Worm (Caenorhabditis elegans): ENCODE results near the gene mpz-5.

mpz-5 gene

ce11 chrIV:10388263-10388662 lies 14.6 kb upstream of the mpz-5 start, which contains the start of gene R10H10.3:
R10H10.3 (plus strand) TSS chrIV:10388505.
- TF ChIP-seq R02D3.7 (tag; optimal IDR thresholded peaks at IDR 0.05) (no peak), pqm-1 (tag; optimal IDR thresholded peaks at IDR 0.05) (peak; percentile 78), elt-2 (tag; optimal IDR thresholded peaks at IDR 0.05) (peak; percentile 85)

ce11 chrIV:10387113-10387512 lies 13.5 kb upstream of the mpz-5 start, which contains the start of gene nfu-1:
nfu-1 (plus strand) TSS chrIV:10387413.
- no peak for TF ChIP-seq elt-1 (tag; optimal IDR thresholded peaks at IDR 0.05)

- TF ChIP-seq pha-4 (tag; optimal IDR thresholded peaks at IDR 0.05) (no peak), elt-1 (tag; optimal IDR thresholded peaks at IDR 0.05) (no peak)
Measured at ce11 chrIV:10382894-10383293, 9.3 kb upstream of the mpz-5 start.

ce11 chrIV:10381035-10381434 lies 7.4 kb upstream of the mpz-5 start:
- no peak for TF ChIP-seq nhr-11 (tag; optimal IDR thresholded peaks at IDR 0.05)
- no peak for TF ChIP-seq fos-1 (tag; optimal IDR thresholded peaks at IDR 0.05)
- TF ChIP-seq unc-62 (GFP tag; optimal IDR thresholded peaks at IDR 0.05) = no peak
- TF ChIP-seq fkh-10 (GFP tag; optimal IDR thresholded peaks at IDR 0.05) = no peak
- TF ChIP-seq sea-2 (GFP tag; optimal IDR thresholded peaks at IDR 0.05) = no peak
- TF ChIP-seq aly-2 (tag; optimal IDR thresholded peaks at IDR 0.05) = no peak
- TF ChIP-seq jun-1 (tag; optimal IDR thresholded peaks at IDR 0.05) = no peak
- no peak for TF ChIP-seq nhr-12 (tag; optimal IDR thresholded peaks at IDR 0.05)
- TF ChIP-seq nhr-43 (tag; optimal IDR thresholded peaks at IDR 0.05; ENCODE audit: poor library complexity, severe bottlenecking) = no peak
- no peak for TF ChIP-seq ceh-16 (tag; optimal IDR thresholded peaks at IDR 0.05)
- no peak for TF ChIP-seq lsy-12 (tag; optimal IDR thresholded peaks at IDR 0.05)
- TF ChIP-seq ama-1 (optimal IDR thresholded peaks at IDR 0.05) = no peak
- TF ChIP-seq R02D3.7 (tag; optimal IDR thresholded peaks at IDR 0.05) = no peak

ce11 chrIV:10380626-10381025 lies 7.0 kb upstream of the mpz-5 start:
- peak; percentile 13 for TF ChIP-seq nhr-25 (tag; optimal IDR thresholded peaks at IDR 0.05)
- peak; percentile 60 for TF ChIP-seq nhr-23 (tag; optimal IDR thresholded peaks at IDR 0.05)
- peak; percentile 33 for TF ChIP-seq elt-2 (tag; optimal IDR thresholded peaks at IDR 0.05)
- TF ChIP-seq lin-39 (tag; optimal IDR thresholded peaks at IDR 0.05) = peak; percentile 58
- TF ChIP-seq nhr-11 (tag; optimal IDR thresholded peaks at IDR 0.05) = no peak
- peak; percentile 7 for TF ChIP-seq lin-15B (tag; optimal IDR thresholded peaks at IDR 0.05)
- TF ChIP-seq pha-4 (tag; optimal IDR thresholded peaks at IDR 0.05) = peak; percentile 52
- TF ChIP-seq skn-1 (tag; optimal IDR thresholded peaks at IDR 0.05) = no peak
- TF ChIP-seq sea-2 (GFP tag; optimal IDR thresholded peaks at IDR 0.05) = no peak
- no peak for TF ChIP-seq nhr-67 (tag; optimal IDR thresholded peaks at IDR 0.05)
- TF ChIP-seq mml-1 (tag; optimal IDR thresholded peaks at IDR 0.05) = peak; percentile 49
- peak; percentile 81 for TF ChIP-seq nhr-43 (tag; optimal IDR thresholded peaks at IDR 0.05; ENCODE audit: poor library complexity, severe bottlenecking)
- peak; percentile 54 for TF ChIP-seq nfya-1 (tag; optimal IDR thresholded peaks at IDR 0.05; ENCODE audit: insufficient read depth)
- TF ChIP-seq mdl-1 (tag; optimal IDR thresholded peaks at IDR 0.05) = peak; percentile 35
- TF ChIP-seq egl-5 (tag; optimal IDR thresholded peaks at IDR 0.05) = peak; percentile 82
- peak; percentile 54 for TF ChIP-seq snpc-4 (tag; optimal IDR thresholded peaks at IDR 0.05)
- no peak for TF ChIP-seq nhr-76 (tag; optimal IDR thresholded peaks at IDR 0.05)
- TF ChIP-seq lsy-12 (tag; optimal IDR thresholded peaks at IDR 0.05) = peak; percentile 45
- peak; percentile 39 for TF ChIP-seq ztf-4 (tag; optimal IDR thresholded peaks at IDR 0.05)
- peak; percentile 90 for TF ChIP-seq ama-1 (optimal IDR thresholded peaks at IDR 0.05)
- no peak for TF ChIP-seq elt-1 (tag; optimal IDR thresholded peaks at IDR 0.05)
- TF ChIP-seq elt-3 (tag; optimal IDR thresholded peaks at IDR 0.05) = no peak
- peak; percentile 47 for TF ChIP-seq hmg-11 (tag; optimal IDR thresholded peaks at IDR 0.05)

- no peak for TF ChIP-seq hmg-11 (tag; optimal IDR thresholded peaks at IDR 0.05)
Measured at ce11 chrIV:10374601-10375000, 979 bp upstream of the mpz-5 start, which contains the start of gene mask-1. mask-1 (plus strand) TSS chrIV:10374901.
